Fruit fly (Drosophila melanogaster) Kc167 (cell line): ENCODE data around the gene Sap-r.

Experiments
- Myc ChIP-seq: fragments of >200 bp; optimal IDR thresholded peaks from 2 replicates; lab custom pipeline; 2017; ENCODE audit warnings: missing external identifiers
- Sin3A ChIP-seq: fragments of >200 bp; optimal IDR thresholded peaks from 2 replicates; lab custom pipeline; 2018; ENCODE audit warnings: missing external identifiers
- h ChIP-seq: fragments of >200 bp; optimal IDR thresholded peaks from 3 replicates; lab custom pipeline; 2018; ENCODE audit warnings: missing external identifiers
- insv ChIP-seq: fragments of >200 bp; optimal IDR thresholded peaks from 3 replicates; lab custom pipeline; 2018; ENCODE audit warnings: missing external identifiers
- psq ChIP-seq: fragments of >200 bp; optimal IDR thresholded peaks from 2 replicates; lab custom pipeline; 2017; ENCODE audit warnings: missing external identifiers
- ttk ChIP-seq: sonication (Bioruptor generic); optimal IDR thresholded peaks from 2 replicates; lab custom pipeline; 2017; ENCODE audit warnings: missing external identifiers

Gene Sap-r

DNA sequence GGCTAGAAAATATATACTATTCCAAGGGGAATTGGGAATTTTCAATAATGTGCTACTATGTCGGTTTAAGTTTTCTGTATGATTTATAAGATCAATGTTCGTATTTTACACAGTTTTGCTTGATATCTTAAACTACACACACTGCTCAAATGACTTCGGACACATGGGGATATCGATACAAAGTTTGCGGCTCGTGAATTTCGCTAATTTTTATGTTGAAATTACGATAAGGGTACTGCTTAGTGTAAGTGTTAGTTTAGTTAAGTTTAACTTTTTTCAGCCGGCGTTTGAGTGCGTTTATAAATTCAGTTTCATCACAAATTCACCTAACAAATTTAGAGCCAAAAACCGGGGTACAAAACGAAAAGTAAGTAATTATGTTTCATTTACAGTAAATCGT, 5.5 kb downstream of the Sap-r start, which contains the start of gene CG15547:
Gene CG15547, minus strand, starts transcription at position 101 of the 400 bp plus-strand sequence.
- TF ChIP-seq psq (lab: Kevin White, UChicago), result no peak
- no peak for TF ChIP-seq Sin3A (lab: Kevin White, UChicago)
- TF ChIP-seq h (lab: Kevin White, UChicago), result no peak
- TF ChIP-seq insv (lab: Kevin White, UChicago), result no peak
- TF ChIP-seq ttk, result no peak
- no peak for TF ChIP-seq Myc (lab: Kevin White, UChicago)

dm6 chr3R:30880894-30881293, 8.0 kb downstream of the Sap-r start, which contains the start of gene CG12071:
Gene CG12071, minus strand, starts transcription at chr3R:30881027.
- TF ChIP-seq psq (lab: Kevin White, UChicago) (no peak), insv (lab: Kevin White, UChicago) (no peak), h (lab: Kevin White, UChicago) (no peak)

DNA sequence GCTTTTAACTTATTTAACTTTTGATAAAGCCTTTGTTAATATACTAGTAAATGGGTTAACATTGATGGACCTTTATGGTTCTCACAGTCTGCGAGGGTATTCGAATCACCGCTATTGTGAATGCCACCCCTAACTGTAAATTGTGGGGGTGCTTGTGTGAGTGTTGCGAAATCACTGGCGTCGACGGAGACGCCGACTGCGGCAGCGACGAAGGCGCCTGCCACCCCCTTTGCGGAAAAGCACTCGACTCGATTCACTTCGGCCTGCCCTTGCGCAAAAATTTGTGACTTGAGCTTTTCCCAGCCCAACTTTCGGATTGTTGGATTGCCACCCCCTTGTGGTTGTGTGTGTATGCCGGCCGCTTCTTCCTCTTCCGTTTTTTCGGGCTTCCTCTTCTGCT, 8.8 kb downstream of the Sap-r start:
- no peak for TF ChIP-seq ttk

- TF ChIP-seq h (lab: Kevin White, UChicago), result no peak
- TF ChIP-seq ttk, result no peak
- no peak for TF ChIP-seq Myc (lab: Kevin White, UChicago)
- no peak for TF ChIP-seq psq (lab: Kevin White, UChicago)
- TF ChIP-seq insv (lab: Kevin White, UChicago), result no peak
- no peak for TF ChIP-seq Sin3A (lab: Kevin White, UChicago)
These were observed 10.8 kb downstream of the Sap-r start for dm6 chr3R:30878105-30878504.

dm6 chr3R:30876136-30876683, 12.7 kb downstream of the Sap-r start, which contains the start of gene CG15546:
Gene CG15546, minus strand, starts transcription at chr3R:30876186.
- TF ChIP-seq insv (lab: Kevin White, UChicago) (no peak), ttk (no peak), Sin3A (lab: Kevin White, UChicago) (no peak), Myc (lab: Kevin White, UChicago) (no peak), h (lab: Kevin White, UChicago) (no peak), psq (lab: Kevin White, UChicago) (no peak)

dm6 chr3R:30874679-30875078, 14.2 kb downstream of the Sap-r start:
- TF ChIP-seq Sin3A (lab: Kevin White, UChicago) (no peak), insv (lab: Kevin White, UChicago) (no peak), h (lab: Kevin White, UChicago) (no peak), psq (lab: Kevin White, UChicago) (no peak), ttk (no peak), Myc (lab: Kevin White, UChicago) (no peak)

DNA sequence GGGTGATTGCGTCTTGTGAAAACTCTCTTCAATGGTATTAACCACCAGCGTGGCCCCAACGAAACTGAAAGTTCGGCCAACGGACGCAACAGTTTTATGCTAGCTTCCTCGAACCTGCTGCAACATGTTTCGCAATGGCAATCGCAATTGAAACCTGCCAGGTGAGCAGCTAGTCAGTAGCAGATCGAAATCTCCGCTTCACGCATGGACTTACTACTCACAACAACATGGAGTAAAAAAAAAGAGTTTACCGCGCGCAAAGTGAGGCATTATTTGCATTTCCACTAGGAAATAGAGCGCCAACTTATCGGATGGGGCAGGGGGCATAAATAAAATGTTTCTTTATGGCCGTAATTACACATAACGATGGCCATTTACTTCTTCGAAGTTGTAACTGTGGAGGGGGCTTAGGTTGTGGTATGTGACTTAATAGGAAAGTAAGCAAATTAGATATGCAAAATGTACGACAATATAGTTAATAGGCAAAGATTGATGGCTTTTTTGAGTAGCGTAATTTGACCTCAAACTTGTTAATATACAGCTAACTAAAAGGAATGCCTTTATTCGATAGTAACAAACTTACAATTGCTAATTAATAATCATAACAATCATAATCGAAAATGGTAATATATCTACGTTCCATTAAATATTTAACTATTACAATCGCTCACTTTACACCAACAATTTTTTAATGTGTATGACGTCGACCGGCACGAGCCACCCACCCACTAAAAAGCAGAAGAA, 16.4 kb downstream of the Sap-r start, which contains the start of gene CG15545:
Gene CG15545, minus strand, starts transcription at position 51 of the 744 bp plus-strand sequence.
- no peak for TF ChIP-seq Sin3A (lab: Kevin White, UChicago)
- no peak for TF ChIP-seq ttk
- TF ChIP-seq insv (lab: Kevin White, UChicago), result no peak
- TF ChIP-seq psq (lab: Kevin White, UChicago), result no peak
- no peak for TF ChIP-seq h (lab: Kevin White, UChicago)
- TF ChIP-seq Myc (lab: Kevin White, UChicago), result no peak

dm6 chr3R:30870317-30870878, 18.5 kb downstream of the Sap-r start:
- TF ChIP-seq ttk (no peak), h (lab: Kevin White, UChicago) (no peak), Sin3A (lab: Kevin White, UChicago) (no peak), Myc (lab: Kevin White, UChicago) (no peak), psq (lab: Kevin White, UChicago) (no peak), insv (lab: Kevin White, UChicago) (no peak)

DNA sequence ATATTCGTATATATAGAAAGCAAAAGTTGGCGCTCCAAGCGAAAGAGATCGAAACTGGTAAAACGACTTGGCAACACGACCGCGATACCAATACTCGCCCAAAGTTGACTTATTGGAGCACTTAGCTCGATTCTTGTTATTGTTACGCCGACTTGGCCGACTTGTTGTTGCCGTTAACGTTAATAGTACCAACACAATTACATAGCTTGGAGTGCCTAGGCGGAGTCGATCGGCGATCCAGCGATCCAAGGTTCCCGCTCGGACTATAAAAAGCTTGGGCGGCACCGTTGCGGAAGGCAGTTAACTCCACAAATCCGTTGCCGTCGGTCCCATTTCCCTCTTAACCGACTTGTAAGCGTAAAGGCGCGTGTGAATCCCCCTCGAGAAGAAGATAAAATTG, 21.6 kb downstream of the Sap-r start, which contains the start of gene Cpr100A:
Gene Cpr100A, plus strand, starts transcription at position 290 of the 400 bp plus-strand sequence.
- no peak for TF ChIP-seq Sin3A (lab: Kevin White, UChicago)
- no peak for TF ChIP-seq Myc (lab: Kevin White, UChicago)

- TF ChIP-seq Sin3A (lab: Kevin White, UChicago), result no peak
- no peak for TF ChIP-seq psq (lab: Kevin White, UChicago)
- TF ChIP-seq insv (lab: Kevin White, UChicago), result no peak
- no peak for TF ChIP-seq h (lab: Kevin White, UChicago)
- TF ChIP-seq ttk, result no peak
- no peak for TF ChIP-seq Myc (lab: Kevin White, UChicago)
These were observed 23.0 kb downstream of the Sap-r start for dm6 chr3R:30865883-30866282.

DNA sequence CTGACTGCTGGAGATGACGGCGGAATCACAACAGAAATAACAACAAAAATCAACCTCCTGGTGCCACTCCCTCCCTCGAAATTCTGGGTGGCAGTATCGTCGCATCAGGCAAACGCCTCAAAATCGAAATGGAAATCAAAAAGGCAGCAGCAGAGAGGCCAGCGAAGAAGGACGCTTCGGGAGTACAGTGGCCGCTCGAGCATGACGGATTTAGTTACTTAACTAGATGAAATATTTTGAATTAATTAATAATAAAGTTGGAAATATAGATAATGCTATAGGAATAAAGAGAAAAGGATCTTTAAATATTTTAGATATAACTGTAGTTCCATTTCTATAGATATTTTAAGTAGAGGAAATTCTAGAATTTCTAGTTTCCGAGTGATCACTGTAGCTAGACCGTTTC, 23.5 kb downstream of the Sap-r start:
- no peak for TF ChIP-seq ttk
- no peak for TF ChIP-seq insv (lab: Kevin White, UChicago)
- TF ChIP-seq Sin3A (lab: Kevin White, UChicago), result no peak
- TF ChIP-seq Myc (lab: Kevin White, UChicago), result no peak
- no peak for TF ChIP-seq psq (lab: Kevin White, UChicago)
- TF ChIP-seq h (lab: Kevin White, UChicago), result no peak

dm6 chr3R:30864465-30864864, 24.4 kb downstream of the Sap-r start:
- TF ChIP-seq ttk, result no peak
- TF ChIP-seq psq (lab: Kevin White, UChicago), result no peak
- TF ChIP-seq insv (lab: Kevin White, UChicago), result no peak
- TF ChIP-seq h (lab: Kevin White, UChicago), result no peak
- TF ChIP-seq Myc (lab: Kevin White, UChicago), result no peak
- TF ChIP-seq Sin3A (lab: Kevin White, UChicago), result no peak
